Worm (Caenorhabditis elegans) whole organism, mixed stage, embryonic: ENCODE data around the gene F23A7.3.

ENCODE experiments used
- ceh-39 ChIP-seq: fragments of 150-350 bp; optimal IDR thresholded peaks from 2 replicates; lab custom pipeline; 2014; ENCODE audit warnings: missing biosample characterization, missing genetic modification characterization
- elt-1 ChIP-seq: sonication (generic microtip); optimal IDR thresholded peaks from 2 replicates; lab custom pipeline; 2017; ENCODE audit warnings: missing genetic modification characterization, mild to moderate bottlenecking, missing compliant biosample characterization, antibody characterized with exemption, moderate library complexity, borderline replicate concordance; ENCODE audit not compliant: insufficient read depth
- ham-2 ChIP-seq: fragments of 200-800 bp; sonication (Bioruptor generic); optimal IDR thresholded peaks from 2 replicates; lab custom pipeline; 2018; ENCODE audit warnings: mild to moderate bottlenecking, missing genetic modification characterization, missing compliant biosample characterization

DNA sequence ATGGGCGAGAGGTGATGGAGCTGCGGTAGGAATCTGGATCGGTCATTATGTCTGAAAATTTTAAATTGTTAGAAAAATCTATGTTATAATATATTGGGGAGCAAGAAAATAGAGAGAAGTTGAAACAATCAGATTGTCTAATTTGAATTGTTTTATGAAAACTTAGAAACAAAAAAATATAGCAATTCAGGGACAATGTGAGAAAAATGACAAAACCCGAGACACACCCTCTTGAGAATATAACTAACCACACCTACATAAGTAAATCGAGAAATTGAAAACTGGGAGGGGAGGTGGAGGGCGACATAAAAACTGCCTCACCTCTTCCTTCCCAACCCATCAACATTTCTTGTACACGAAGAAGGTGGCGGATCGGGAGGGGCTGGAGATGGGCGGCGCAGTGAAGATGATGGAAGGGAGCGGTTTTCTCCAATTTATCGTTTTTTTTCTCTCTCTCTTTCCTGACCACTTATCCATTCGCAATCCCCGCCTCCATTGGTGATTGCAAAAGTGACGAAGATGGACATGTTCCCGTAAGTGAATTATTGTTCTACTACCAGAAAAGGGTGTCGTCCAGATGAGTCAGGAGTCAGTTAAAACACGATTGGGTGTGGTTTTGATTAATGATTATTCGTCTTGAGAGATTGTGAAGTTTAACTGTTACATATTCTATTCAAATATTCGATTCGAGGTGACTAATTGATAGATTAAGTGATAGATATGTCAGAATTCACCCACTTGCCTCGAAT, 46.0 kb downstream of the F23A7.3 start, which contains the start of gene mua-6:
- TF ChIP-seq elt-1 (no peak), ceh-39 (tag; lab: Kevin White, UChicago) (no peak), ham-2 (GFP tag; lab: Kevin White, UChicago) (no peak)
